Worm (Caenorhabditis elegans): Measurements from ENCODE around the gene F36G3.2.

DNA sequence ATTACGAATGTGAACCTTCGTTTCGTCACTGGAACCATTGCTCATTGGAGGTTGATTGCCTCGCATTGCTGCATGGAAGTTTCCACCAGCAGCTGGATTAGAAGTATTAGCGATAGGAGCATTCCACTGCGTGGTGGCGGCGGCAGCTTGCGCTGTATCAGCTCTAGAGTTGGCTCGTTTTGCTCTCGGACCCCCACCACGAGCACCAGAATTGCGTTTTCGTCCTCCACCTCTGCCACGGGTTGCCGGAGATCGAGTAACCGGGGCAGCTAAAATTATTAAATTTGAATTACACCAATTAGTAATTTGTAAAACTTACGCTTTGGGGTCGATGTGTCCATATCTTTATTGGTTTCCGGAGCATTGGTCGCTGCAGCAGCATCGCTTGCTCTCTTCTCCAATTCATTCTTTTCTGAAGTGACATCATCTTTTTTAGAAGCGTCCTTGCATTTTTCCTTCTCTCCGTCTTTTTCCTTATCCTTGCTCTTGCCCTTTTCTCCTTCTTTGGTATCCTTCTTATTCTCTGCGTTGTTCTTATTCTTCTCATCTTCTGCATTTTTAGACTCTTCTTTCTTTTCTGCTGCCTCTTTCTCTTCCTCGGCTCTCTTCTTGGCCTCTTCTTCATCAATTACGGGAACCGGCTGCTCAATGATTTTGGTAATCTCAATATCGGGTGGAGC, 20.2 kb upstream of the F36G3.2 start:
- TF ChIP-seq pha-4 (tag; optimal IDR thresholded peaks at IDR 0.05): no peak
- TF ChIP-seq lim-6 (tag; optimal IDR thresholded peaks at IDR 0.05): no peak
- TF ChIP-seq hlh-13 (GFP tag; optimal IDR thresholded peaks at IDR 0.05): no peak
- TF ChIP-seq che-1 (tag; optimal IDR thresholded peaks at IDR 0.05): no peak
- no peak for TF ChIP-seq tbx-2 (tag; optimal IDR thresholded peaks at IDR 0.05)
- no peak for TF ChIP-seq unc-55 (GFP tag; optimal IDR thresholded peaks at IDR 0.05)
- no peak for TF ChIP-seq Y22D7AL.16 (tag; optimal IDR thresholded peaks at IDR 0.05)

All from whole organism, late embryonic.